Fruit fly (Drosophila melanogaster) whole organism, embryonic: ENCODE data around the gene opa.

Experiments
- Asciz ChIP-seq: fragments of 200-800 bp; sonication (Bioruptor generic); optimal IDR thresholded peaks from 2 replicates; lab custom pipeline; 2017; ENCODE audit warnings: missing biosample characterization, mild to moderate bottlenecking, missing genetic modification characterization, missing genetic modification reagents
- Awh ChIP-seq: fragments of 200-800 bp; sonication (Bioruptor generic); IDR thresholded peaks from 2 replicates; pipeline ENCODE4, ENCODE4 v1.3.6; 2022; ENCODE audit warnings: missing biosample characterization, missing genetic modification characterization
- Bgb ChIP-seq: fragments of 200-800 bp; sonication (Bioruptor generic); IDR thresholded peaks from 2 replicates; pipeline ENCODE4 v1.3.6; 2022; ENCODE audit warnings: missing biosample characterization, missing genetic modification characterization; ENCODE audit not compliant: partially characterized antibody
- Blimp-1 ChIP-seq: fragments of 200-800 bp; sonication (Bioruptor generic); optimal IDR thresholded peaks from 3 replicates; lab custom pipeline; 2018; ENCODE audit warnings: missing biosample characterization, missing genetic modification characterization, mild to moderate bottlenecking, moderate library complexity, missing genetic modification reagents
- Bteb2 ChIP-seq: fragments of 200-800 bp; sonication (Bioruptor generic); optimal IDR thresholded peaks from 2 replicates; lab custom pipeline; 2016; ENCODE audit warnings: missing biosample characterization, missing genetic modification characterization
- CG13123 ChIP-seq: fragments of 200-800 bp; sonication (Bioruptor generic); optimal IDR thresholded peaks from 2 replicates; lab custom pipeline; 2016; ENCODE audit warnings: missing biosample characterization, missing genetic modification characterization
- CG14050 ChIP-seq: fragments of 200-800 bp; sonication (Bioruptor generic); IDR thresholded peaks from 3 replicates; pipeline ENCODE4 v1.3.6; 2022; ENCODE audit warnings: missing biosample characterization, missing genetic modification characterization
- CG14667 ChIP-seq: fragments of 200-800 bp; sonication (Bioruptor generic); IDR thresholded peaks from 2 replicates; pipeline ENCODE4 v1.3.6; 2022; ENCODE audit warnings: missing biosample characterization, missing genetic modification characterization
- CG17328 ChIP-seq: fragments of 200-800 bp; sonication (Bioruptor generic); IDR thresholded peaks from 2 replicates; pipeline ENCODE4 v1.3.6; 2022; ENCODE audit warnings: missing biosample characterization, missing genetic modification characterization
- CG17829 ChIP-seq: fragments of 200-800 bp; optimal IDR thresholded peaks from 2 replicates; lab custom pipeline; 2019; ENCODE audit warnings: missing biosample characterization, mild to moderate bottlenecking, missing genetic modification characterization, moderate library complexity
- CG1792 ChIP-seq: fragments of 200-800 bp; sonication (Bioruptor generic); optimal IDR thresholded peaks from 2 replicates; lab custom pipeline; 2016; ENCODE audit warnings: missing biosample characterization, missing genetic modification characterization
- CG2116 ChIP-seq: fragments of 200-800 bp; sonication (Bioruptor generic); optimal IDR thresholded peaks from 3 replicates; lab custom pipeline; 2018; ENCODE audit warnings: missing biosample characterization, mild to moderate bottlenecking, missing genetic modification characterization
- CG2129 ChIP-seq: fragments of 200-800 bp; sonication (Bioruptor generic); IDR thresholded peaks from 2 replicates; pipeline ENCODE4 v1.3.6; 2022; ENCODE audit warnings: missing biosample characterization, missing genetic modification characterization; ENCODE audit not compliant: partially characterized antibody
- CG30431 ChIP-seq: fragments of 200-800 bp; sonication (Bioruptor generic); optimal IDR thresholded peaks from 2 replicates; lab custom pipeline; 2017; ENCODE audit warnings: missing biosample characterization, missing genetic modification characterization
- CG3065 ChIP-seq: fragments of 200-800 bp; sonication (Bioruptor generic); optimal IDR thresholded peaks from 2 replicates; lab custom pipeline; 2016; ENCODE audit warnings: missing biosample characterization, missing genetic modification characterization
- CG31441 ChIP-seq: fragments of 200-800 bp; sonication (Bioruptor generic); IDR thresholded peaks from 2 replicates; pipeline ENCODE4 v1.3.6; 2022; ENCODE audit warnings: missing biosample characterization, missing genetic modification characterization
- CG32772 ChIP-seq: fragments of 200-800 bp; sonication (Bioruptor generic); IDR thresholded peaks from 2 replicates; pipeline ENCODE4 v1.3.6; 2022; ENCODE audit warnings: missing biosample characterization, missing genetic modification characterization
- CG4282 ChIP-seq: fragments of 200-800 bp; sonication (Bioruptor generic); optimal IDR thresholded peaks from 2 replicates; lab custom pipeline; 2016; ENCODE audit warnings: missing biosample characterization, missing genetic modification characterization
- CG6254 ChIP-seq: fragments of 200-800 bp; sonication (Bioruptor generic); optimal IDR thresholded peaks from 3 replicates; lab custom pipeline; 2017; ENCODE audit warnings: mild to moderate bottlenecking, missing biosample characterization, missing genetic modification reagents, missing genetic modification characterization
- CG6654 ChIP-seq: fragments of 200-800 bp; sonication (Bioruptor generic); optimal IDR thresholded peaks from 2 replicates; lab custom pipeline; 2017; ENCODE audit warnings: missing biosample characterization, mild to moderate bottlenecking, missing genetic modification characterization
- CG6683 ChIP-seq: fragments of 200-800 bp; sonication (Bioruptor generic); optimal IDR thresholded peaks from 2 replicates; lab custom pipeline; 2017; ENCODE audit warnings: missing biosample characterization, mild to moderate bottlenecking, missing genetic modification characterization, missing genetic modification reagents
- CG6791 ChIP-seq: fragments of 200-800 bp; sonication (Bioruptor generic); IDR thresholded peaks from 3 replicates; pipeline ENCODE4 v1.3.6; 2022; ENCODE audit warnings: missing biosample characterization, missing genetic modification characterization; ENCODE audit not compliant: partially characterized antibody
- CG7372 ChIP-seq: fragments of 200-800 bp; sonication (Bioruptor generic); IDR thresholded peaks from 2 replicates; pipeline ENCODE4 v1.3.6; 2022; ENCODE audit warnings: missing biosample characterization, missing genetic modification characterization
- CG8089 ChIP-seq: fragments of 200-800 bp; sonication (Bioruptor generic); optimal IDR thresholded peaks from 3 replicates; lab custom pipeline; 2016; ENCODE audit warnings: missing biosample characterization, missing genetic modification characterization
- CG8290 ChIP-seq, 3 experiments: fragments of 200-800 bp; sonication (Bioruptor generic); optimal IDR thresholded peaks; 2 replicates each; lab custom pipeline; 2016 to 2019; ENCODE audit warnings: missing biosample characterization in 3 of 3, missing genetic modification characterization in 3 of 3, mild to moderate bottlenecking in 2 of 3, moderate library complexity in 1 of 3
- HHEX ChIP-seq: fragments of 200-800 bp; sonication (Bioruptor generic); optimal IDR thresholded peaks from 3 replicates; lab custom pipeline; 2017; ENCODE audit warnings: missing biosample characterization, mild to moderate bottlenecking, missing genetic modification characterization, missing genetic modification reagents
- Kr ChIP-seq: fragments of 200-800 bp; sonication (Bioruptor generic); optimal IDR thresholded peaks from 2 replicates; lab custom pipeline; 2017; ENCODE audit warnings: missing biosample characterization, mild to moderate bottlenecking, missing genetic modification characterization
- Opbp ChIP-seq: fragments of 200-800 bp; sonication (Bioruptor generic); IDR thresholded peaks from 3 replicates; pipeline ENCODE4 v1.3.6; 2022; ENCODE audit warnings: missing biosample characterization, missing genetic modification characterization; ENCODE audit not compliant: partially characterized antibody
- Ptx1 ChIP-seq: fragments of 200-800 bp; sonication (Bioruptor generic); IDR thresholded peaks from 2 replicates; pipeline ENCODE4 v1.3.6; 2022; ENCODE audit warnings: missing biosample characterization, missing genetic modification characterization
- Spps ChIP-seq: fragments of 200-800 bp; sonication (Bioruptor generic); optimal IDR thresholded peaks from 2 replicates; lab custom pipeline; 2018; ENCODE audit warnings: missing biosample characterization, mild to moderate bottlenecking, missing genetic modification characterization
- al ChIP-seq: fragments of 200-800 bp; sonication (Bioruptor generic); IDR thresholded peaks from 2 replicates; pipeline ENCODE4 v1.3.6; 2022; ENCODE audit warnings: missing biosample characterization, missing genetic modification characterization
- ap ChIP-seq: fragments of 200-800 bp; sonication (Bioruptor generic); IDR thresholded peaks from 2 replicates; pipeline ENCODE4 v1.3.6; 2022; ENCODE audit warnings: missing biosample characterization, missing genetic modification characterization
- chm ChIP-seq: fragments of 200-800 bp; sonication (Bioruptor generic); IDR thresholded peaks from 2 replicates; pipeline ENCODE4 v1.3.6; 2022; ENCODE audit warnings: missing biosample characterization, missing genetic modification characterization
- da ChIP-seq: fragments of 200-800 bp; sonication (Bioruptor generic); optimal IDR thresholded peaks from 2 replicates; lab custom pipeline; 2016; ENCODE audit warnings: missing biosample characterization, missing genetic modification characterization
- dimm ChIP-seq: fragments of 200-800 bp; sonication (Bioruptor generic); IDR thresholded peaks from 2 replicates; pipeline ENCODE4 v1.3.6; 2022; ENCODE audit warnings: missing biosample characterization, missing genetic modification characterization
- dm ChIP-seq: fragments of 200-800 bp; sonication (Bioruptor generic); optimal IDR thresholded peaks from 3 replicates; lab custom pipeline; 2016; ENCODE audit warnings: missing biosample characterization, missing genetic modification characterization
- her ChIP-seq: fragments of 200-800 bp; sonication (Bioruptor generic); optimal IDR thresholded peaks from 2 replicates; lab custom pipeline; 2016; ENCODE audit warnings: missing biosample characterization, missing genetic modification characterization
- jumu ChIP-seq: fragments of 200-800 bp; sonication (Bioruptor generic); optimal IDR thresholded peaks from 3 replicates; lab custom pipeline; 2016; ENCODE audit warnings: missing biosample characterization, missing genetic modification characterization
- lola ChIP-seq, 3 experiments: fragments of >200 bp in 2 of 3; fragments of 200-800 bp in 1 of 3; sonication (Bioruptor generic) in 1 of 3; optimal IDR thresholded peaks; 2 replicates each; lab custom pipeline; 2017 to 2019; ENCODE audit warnings: missing biosample characterization in 3 of 3, missing genetic modification characterization in 3 of 3, mild to moderate bottlenecking in 1 of 3, moderate library complexity in 1 of 3
- lov ChIP-seq, 2 experiments: fragments of 200-800 bp in 1 of 2; fragments of >200 bp in 1 of 2; sonication (Bioruptor generic) in 1 of 2; IDR thresholded peaks in 1 of 2; optimal IDR thresholded peaks in 1 of 2; 2 replicates in 1 of 2; 3 replicates in 1 of 2; pipeline versions ENCODE4 v1.3.6 to Lab custom; 2017 to 2022; ENCODE audit warnings: missing biosample characterization in 1 of 2, missing genetic modification characterization in 1 of 2
- nerfin-2 ChIP-seq: fragments of 200-800 bp; sonication (Bioruptor generic); IDR thresholded peaks from 2 replicates; pipeline ENCODE4 v1.3.6; 2022; ENCODE audit warnings: missing biosample characterization, missing genetic modification characterization; ENCODE audit not compliant: partially characterized antibody
- odd ChIP-seq: fragments of 200-800 bp; sonication (Bioruptor generic); optimal IDR thresholded peaks from 2 replicates; lab custom pipeline; 2017; ENCODE audit warnings: missing biosample characterization, mild to moderate bottlenecking, missing genetic modification characterization
- otp ChIP-seq: fragments of 200-800 bp; sonication (Bioruptor generic); IDR thresholded peaks from 3 replicates; pipeline ENCODE4, ENCODE4 v1.3.6; 2022; ENCODE audit warnings: missing biosample characterization, missing genetic modification characterization
- prd ChIP-seq, 3 experiments: fragments of >200 bp in 2 of 3; fragments of 200-800 bp in 1 of 3; sonication (Bioruptor generic) in 1 of 3; optimal IDR thresholded peaks in 2 of 3; IDR thresholded peaks in 1 of 3; 2 replicates in 2 of 3; 3 replicates in 1 of 3; pipeline versions ENCODE4 v1.3.6 to Lab custom; 2017 to 2022; ENCODE audit warnings: missing biosample characterization in 1 of 3, missing genetic modification characterization in 1 of 3
- sna ChIP-seq: fragments of 200-800 bp; sonication (Bioruptor generic); IDR thresholded peaks from 2 replicates; pipeline ENCODE4 v1.3.6; 2022; ENCODE audit warnings: missing biosample characterization, missing genetic modification characterization; ENCODE audit not compliant: partially characterized antibody
- unc-4 ChIP-seq: fragments of 200-800 bp; sonication (Bioruptor generic); IDR thresholded peaks from 2 replicates; pipeline ENCODE4 v1.3.6; 2022; ENCODE audit warnings: missing biosample characterization, missing genetic modification characterization; ENCODE audit not compliant: partially characterized antibody
- unpg ChIP-seq: fragments of 200-800 bp; sonication (Bioruptor generic); optimal IDR thresholded peaks from 3 replicates; lab custom pipeline; 2018; ENCODE audit warnings: missing biosample characterization, mild to moderate bottlenecking, missing genetic modification characterization, moderate library complexity
- wor ChIP-seq: fragments of 200-800 bp; sonication (Bioruptor generic); IDR thresholded peaks from 2 replicates; pipeline ENCODE4 v1.3.6; 2022; ENCODE audit warnings: missing biosample characterization, missing genetic modification characterization
- yki ChIP-seq: fragments of >200 bp; optimal IDR thresholded peaks from 3 replicates; lab custom pipeline; 2018

opa gene

dm6 chr3R:4912130-4912549 is 59.5 kb downstream of the opa start (continued):
- TF ChIP-seq CG1792 (GFP tag; lab: Kevin White, UChicago) (peak; percentile 39), CG6791 (no peak), dm (GFP tag; lab: Kevin White, UChicago) (peak; percentile 14), ap (GFP tag; lab: Robert Waterston, UW) (no peak), otp (GFP tag; lab: Robert Waterston, UW) (peak; percentile 40; the same call in 1 of the 3 replicates), Blimp-1 (GFP tag; lab: Kevin White, UChicago) (peak; percentile 33), CG3065 (GFP tag; lab: Kevin White, UChicago) (peak; percentile 32), Asciz (GFP tag; lab: Kevin White, UChicago) (peak; percentile 5), CG30431 (GFP tag; lab: Kevin White, UChicago) (peak; percentile 9), al (GFP tag; lab: Robert Waterston, UW) (peak; percentile 56; the same call in 1 of the 2 replicates), Kr (no peak), CG2129 (no peak), prd (optimal IDR thresholded peaks at IDR 0.05; lab: Kevin White, UChicago) (no peak), prd (GFP tag; IDR thresholded peaks at IDR 0.05; lab: Robert Waterston, UW) (peak; percentile 83), CG6683 (GFP tag; lab: Kevin White, UChicago) (peak; percentile 11), CG6654 (no peak), chm (GFP tag; lab: Robert Waterston, UW) (peak; percentile 62; the same call in 1 of the 2 replicates), Ptx1 (GFP tag; lab: Robert Waterston, UW) (peak; percentile 79), HHEX (GFP tag; lab: Kevin White, UChicago) (peak; percentile 71)

dm6 chr3R:4913181-4913580 is 60.6 kb downstream of the opa start:
- no peak for TF ChIP-seq Opbp (GFP tag; lab: Robert Waterston, UW)
- no peak for TF ChIP-seq CG30431 (GFP tag; lab: Kevin White, UChicago)
- no peak for TF ChIP-seq unpg
- no peak for TF ChIP-seq lov (optimal IDR thresholded peaks at IDR 0.05; lab: Kevin White, UChicago)
- TF ChIP-seq lov (GFP tag; IDR thresholded peaks at IDR 0.05; lab: Robert Waterston, UW), result no peak
- TF ChIP-seq CG13123, result no peak
- TF ChIP-seq Awh, result no peak
- TF ChIP-seq da (GFP tag; lab: Kevin White, UChicago), result no peak
- no peak for TF ChIP-seq dimm
- peak in 1 of 3 experiments; percentile 6 for TF ChIP-seq lola (GFP tag; optimal IDR thresholded peaks at IDR 0.05; lab: Kevin White, UChicago)
- no peak for TF ChIP-seq jumu (GFP tag; lab: Kevin White, UChicago)
- TF ChIP-seq CG14667, result no peak
- TF ChIP-seq CG17829 (tag; lab: Kevin White, UChicago), result no peak
- TF ChIP-seq CG2116 (GFP tag; lab: Kevin White, UChicago), result no peak
- TF ChIP-seq wor (GFP tag; lab: Robert Waterston, UW), result no peak
- TF ChIP-seq yki (lab: Kevin White, UChicago), result no peak
- no peak for TF ChIP-seq Bgb (GFP tag; lab: Robert Waterston, UW)
- no peak for TF ChIP-seq CG31441
- TF ChIP-seq unc-4 (GFP tag; lab: Robert Waterston, UW), result no peak
- no peak for TF ChIP-seq CG8290 (GFP tag; optimal IDR thresholded peaks at IDR 0.05; lab: Kevin White, UChicago)
- TF ChIP-seq CG8290 (tag; optimal IDR thresholded peaks at IDR 0.05; lab: Kevin White, UChicago), result peak in 1 of 2 experiments; percentile 9
- no peak for TF ChIP-seq CG4282 (GFP tag; lab: Kevin White, UChicago)
- TF ChIP-seq CG17328, result no peak
- no peak for TF ChIP-seq sna (GFP tag; lab: Robert Waterston, UW)
- no peak for TF ChIP-seq CG8089 (GFP tag; lab: Kevin White, UChicago)
- TF ChIP-seq nerfin-2, result no peak
- TF ChIP-seq CG32772 (GFP tag; lab: Robert Waterston, UW), result no peak
- no peak for TF ChIP-seq CG6254
- no peak for TF ChIP-seq Bteb2 (GFP tag; lab: Kevin White, UChicago)
- no peak for TF ChIP-seq CG7372
- no peak for TF ChIP-seq her (GFP tag; lab: Kevin White, UChicago)
- TF ChIP-seq odd (GFP tag; lab: Kevin White, UChicago), result no peak
- no peak for TF ChIP-seq Spps
- TF ChIP-seq CG14050 (GFP tag; lab: Robert Waterston, UW), result no peak
